Fruit fly (Drosophila melanogaster): ENCODE data around the gene CG9737.
A peak's percentile ranks its signal among the peaks of the same experiment; 100 is the strongest.

Gene CG9737

DNA sequence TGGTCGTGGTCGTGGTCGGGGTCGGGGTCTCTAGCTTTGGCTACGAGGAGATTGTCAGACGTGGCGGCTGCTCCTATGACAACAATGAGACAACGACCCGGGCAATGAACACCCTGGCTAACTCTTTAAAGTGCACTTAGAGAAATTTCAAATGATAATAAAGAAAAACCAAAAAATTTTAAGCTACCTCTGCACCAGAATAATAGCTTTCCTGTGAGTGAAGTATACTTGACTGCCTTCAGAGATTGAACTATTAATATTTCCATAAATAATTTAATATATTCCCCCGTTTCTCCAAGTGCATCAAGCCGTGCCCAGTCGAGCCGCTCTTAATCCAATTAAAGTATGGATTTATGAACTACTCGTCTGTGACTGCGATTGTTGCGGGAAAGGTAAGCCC lies 20.6 kb upstream of the CG9737 start (continued):
- TF ChIP-seq Smox (GFP tag; optimal IDR thresholded peaks at IDR 0.05), result peak; percentile 16
- peak; percentile 68 for TF ChIP-seq CG15336 (GFP tag; IDR thresholded peaks at IDR 0.05)
- peak; percentile 5 for TF ChIP-seq dac (GFP tag; optimal IDR thresholded peaks at IDR 0.05)
- TF ChIP-seq CG3919 (GFP tag; optimal IDR thresholded peaks at IDR 0.05), result peak; percentile 45
- peak; percentile 74 for TF ChIP-seq CG3032 (tag; optimal IDR thresholded peaks at IDR 0.05)
- peak in 1 of 2 experiments; percentile 56 for TF ChIP-seq salr (GFP tag; optimal IDR thresholded peaks at IDR 0.05)
- no peak for TF ChIP-seq fd85E (GFP tag; optimal IDR thresholded peaks at IDR 0.05)
- peak; percentile 73 for TF ChIP-seq Met (GFP tag; optimal IDR thresholded peaks at IDR 0.05)
- TF ChIP-seq CG6163 (GFP tag; IDR thresholded peaks at IDR 0.05), result peak; percentile 88
- TF ChIP-seq achi (GFP tag; optimal IDR thresholded peaks at IDR 0.05), result peak; percentile 23
- TF ChIP-seq topi (GFP tag; optimal IDR thresholded peaks at IDR 0.05), result peak; percentile 55

DNA sequence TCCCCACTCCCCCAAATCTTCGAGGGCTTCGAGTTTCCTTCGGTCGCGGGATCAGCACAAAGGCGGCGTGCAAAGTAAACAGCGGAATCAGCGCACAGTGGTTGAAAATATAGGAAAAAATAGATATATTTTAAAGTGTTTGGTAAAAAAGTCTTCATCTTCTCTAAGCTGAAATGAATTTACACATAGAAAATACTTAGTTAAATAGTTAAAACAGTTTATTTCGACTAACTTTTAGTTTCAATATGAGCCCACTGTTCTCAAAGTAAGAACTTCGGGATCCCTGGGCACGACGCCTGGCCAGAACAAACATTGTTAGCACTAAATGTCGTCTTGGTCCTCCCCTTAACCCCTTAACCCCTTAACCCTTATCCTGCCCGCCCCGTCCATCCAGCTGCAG lies 18.7 kb upstream of the CG9737 start:
- TF ChIP-seq Sox102F (GFP tag; optimal IDR thresholded peaks at IDR 0.05), result peak; percentile 91
- peak; percentile 94 for TF ChIP-seq CG6792 (GFP tag; optimal IDR thresholded peaks at IDR 0.05)
- peak; percentile 89 for TF ChIP-seq CG7368 (GFP tag; optimal IDR thresholded peaks at IDR 0.05)
- TF ChIP-seq Sox14 (GFP tag; optimal IDR thresholded peaks at IDR 0.05), result peak; percentile 94
- peak; percentile 95 for TF ChIP-seq CG8632 (GFP tag; optimal IDR thresholded peaks at IDR 0.05)
- peak; percentile 58 for TF ChIP-seq CG4318 (GFP tag; optimal IDR thresholded peaks at IDR 0.05)
- peak; percentile 90 for TF ChIP-seq CG16779 (tag; optimal IDR thresholded peaks at IDR 0.05)
- peak; percentile 96 for TF ChIP-seq Eip78C (GFP tag)
- no peak for TF ChIP-seq dac (GFP tag; optimal IDR thresholded peaks at IDR 0.05)
- peak; percentile 96 for TF ChIP-seq CG6163 (GFP tag; IDR thresholded peaks at IDR 0.05)
- TF ChIP-seq dsx (GFP tag; optimal IDR thresholded peaks at IDR 0.05; ENCODE audit: poor library complexity, severe bottlenecking), result peak; percentile 99
- TF ChIP-seq CG34406 (GFP tag; optimal IDR thresholded peaks at IDR 0.05), result peak; percentile 93
- no peak for TF ChIP-seq Hr38 (GFP tag; optimal IDR thresholded peaks at IDR 0.05)
- peak; percentile 96 for TF ChIP-seq CG1621 (tag; optimal IDR thresholded peaks at IDR 0.05)
- TF ChIP-seq spab (GFP tag; optimal IDR thresholded peaks at IDR 0.05), result peak; percentile 98
- peak; percentile 86 for TF ChIP-seq Hr39 (GFP tag; optimal IDR thresholded peaks at IDR 0.05)
- peak; percentile 83 for TF ChIP-seq CG11902 (GFP tag; optimal IDR thresholded peaks at IDR 0.05)
- peak; percentile 93 for TF ChIP-seq OdsH (GFP tag; optimal IDR thresholded peaks at IDR 0.05)
- TF ChIP-seq Sox15 (GFP tag; optimal IDR thresholded peaks at IDR 0.05), result peak; percentile 82
- TF ChIP-seq CG10631 (GFP tag; optimal IDR thresholded peaks at IDR 0.05), result peak; percentile 97
- TF ChIP-seq CG32006 (GFP tag; optimal IDR thresholded peaks at IDR 0.05), result peak; percentile 76
- peak; percentile 94 for TF ChIP-seq Eip75B (GFP tag; optimal IDR thresholded peaks at IDR 0.05)
- peak; percentile 91 for TF ChIP-seq vri (GFP tag; optimal IDR thresholded peaks at IDR 0.05)
- TF ChIP-seq CG8119 (GFP tag; IDR thresholded peaks at IDR 0.05), result peak; percentile 88
- peak; percentile 88 for TF ChIP-seq CG31627 (GFP tag; optimal IDR thresholded peaks at IDR 0.05)
- peak; percentile 85 for TF ChIP-seq CG8319 (GFP tag; optimal IDR thresholded peaks at IDR 0.05)
- peak; percentile 96 for TF ChIP-seq svp (GFP tag)
- TF ChIP-seq fd85E (GFP tag; optimal IDR thresholded peaks at IDR 0.05), result peak; percentile 74
- TF ChIP-seq CG6854 (GFP tag; optimal IDR thresholded peaks at IDR 0.05), result peak; percentile 87
- no peak for TF ChIP-seq fkh (GFP tag; optimal IDR thresholded peaks at IDR 0.05)
- peak; percentile 79 for TF ChIP-seq Eip93F (GFP tag; optimal IDR thresholded peaks at IDR 0.05)
- TF ChIP-seq achi (GFP tag; optimal IDR thresholded peaks at IDR 0.05), result peak; percentile 96
- peak; percentile 78 for TF ChIP-seq CG15336 (GFP tag; IDR thresholded peaks at IDR 0.05)
- peak; percentile 89 for TF ChIP-seq cyc (GFP tag; optimal IDR thresholded peaks at IDR 0.05)
- TF ChIP-seq Ets96B (tag; optimal IDR thresholded peaks at IDR 0.05), result peak; percentile 99
- peak; percentile 79 for TF ChIP-seq Gug (GFP tag; IDR thresholded peaks at IDR 0.05)
- TF ChIP-seq topi (GFP tag; optimal IDR thresholded peaks at IDR 0.05), result peak; percentile 91
- TF ChIP-seq Lpt (GFP tag; optimal IDR thresholded peaks at IDR 0.05), result peak; percentile 86
- TF ChIP-seq salr (GFP tag; optimal IDR thresholded peaks at IDR 0.05), result peak; percentile 86 to 88
- TF ChIP-seq eg (GFP tag; IDR thresholded peaks at IDR 0.05), result peak; percentile 72; the same call in 2 of the 3 replicates
- TF ChIP-seq CG3919 (GFP tag; optimal IDR thresholded peaks at IDR 0.05), result peak; percentile 96
- TF ChIP-seq acj6 (GFP tag; optimal IDR thresholded peaks at IDR 0.05), result peak; percentile 95
- TF ChIP-seq pdm3 (GFP tag; optimal IDR thresholded peaks at IDR 0.05), result peak; percentile 90
- peak; percentile 98 for TF ChIP-seq CG6808 (GFP tag; optimal IDR thresholded peaks at IDR 0.05)
- peak; percentile 92 for TF ChIP-seq net (GFP tag; optimal IDR thresholded peaks at IDR 0.05)
- peak; percentile 93 for TF ChIP-seq esn (GFP tag; optimal IDR thresholded peaks at IDR 0.05)

Data from whole organism, prepupa.